Fruit fly (Drosophila melanogaster) whole organism, adult: ENCODE measurements around the gene CG3348.
A peak's percentile ranks its signal among the peaks of the same experiment; 100 is the strongest.

Experiments
- CG11617 ChIP-seq: fragments of 200-800 bp; sonication (Bioruptor generic); optimal IDR thresholded peaks from 2 replicates; lab custom pipeline; 2017; ENCODE audit warnings: mild to moderate bottlenecking, missing biosample characterization, missing genetic modification reagents, missing genetic modification characterization
- CG12768 ChIP-seq: fragments of 200-800 bp; sonication (Bioruptor generic); optimal IDR thresholded peaks from 2 replicates; lab custom pipeline; 2017; ENCODE audit warnings: missing biosample characterization, missing genetic modification characterization, mild to moderate bottlenecking, moderate library complexity, missing genetic modification reagents
- CG1620 ChIP-seq: fragments of 200-800 bp; sonication (Bioruptor generic); optimal IDR thresholded peaks from 2 replicates; lab custom pipeline; 2016; ENCODE audit warnings: missing biosample characterization, missing genetic modification characterization
- CG33017 ChIP-seq: fragments of 200-800 bp; sonication (Bioruptor generic); optimal IDR thresholded peaks from 2 replicates; lab custom pipeline; 2018; ENCODE audit warnings: missing biosample characterization, mild to moderate bottlenecking, missing genetic modification characterization, moderate library complexity
- CG5204 ChIP-seq: fragments of 200-800 bp; sonication (Bioruptor generic); optimal IDR thresholded peaks from 2 replicates; lab custom pipeline; 2016; ENCODE audit warnings: missing biosample characterization, missing genetic modification characterization
- CG7045 ChIP-seq: fragments of 200-800 bp; sonication (Bioruptor generic); optimal IDR thresholded peaks from 2 replicates; lab custom pipeline; 2017; ENCODE audit warnings: missing biosample characterization, mild to moderate bottlenecking, missing genetic modification characterization
- CG7101 ChIP-seq: fragments of 200-800 bp; sonication (Bioruptor generic); optimal IDR thresholded peaks from 2 replicates; lab custom pipeline; 2018; ENCODE audit warnings: missing biosample characterization, mild to moderate bottlenecking, missing genetic modification characterization, moderate library complexity
- Crg-1 ChIP-seq: fragments of 200-800 bp; sonication (Bioruptor generic); optimal IDR thresholded peaks from 2 replicates; lab custom pipeline; 2016; ENCODE audit warnings: missing biosample characterization, missing genetic modification characterization
- Hr96 ChIP-seq: fragments of 200-800 bp; sonication (Bioruptor generic); optimal IDR thresholded peaks from 2 replicates; lab custom pipeline; 2016; ENCODE audit warnings: missing biosample characterization, missing genetic modification characterization
- Mnt ChIP-seq: fragments of 200-800 bp; sonication (Bioruptor generic); optimal IDR thresholded peaks from 2 replicates; lab custom pipeline; 2016; ENCODE audit warnings: missing biosample characterization, mild to moderate bottlenecking, missing genetic modification characterization
- bab1 ChIP-seq: fragments of 200-800 bp; sonication (Bioruptor generic); optimal IDR thresholded peaks from 3 replicates; lab custom pipeline; 2019; ENCODE audit warnings: missing biosample characterization, mild to moderate bottlenecking, missing genetic modification characterization, moderate library complexity
- cic ChIP-seq: fragments of 200-800 bp; sonication (Bioruptor generic); optimal IDR thresholded peaks from 2 replicates; lab custom pipeline; 2017; ENCODE audit warnings: missing biosample characterization, mild to moderate bottlenecking, missing genetic modification characterization, moderate library complexity
- cnc ChIP-seq, 2 experiments: fragments of >200 bp; optimal IDR thresholded peaks; 2 replicates each; lab custom pipeline; 2017
- kay ChIP-seq: fragments of 200-800 bp; sonication (Bioruptor generic); peaks from one replicate; lab custom pipeline; 2016; ENCODE audit warnings: missing biosample characterization, missing genetic modification characterization, borderline replicate concordance
- ovo ChIP-seq: fragments of 200-800 bp; sonication (Bioruptor generic); optimal IDR thresholded peaks from 2 replicates; lab custom pipeline; 2016; ENCODE audit warnings: missing biosample characterization, missing genetic modification characterization
- pad ChIP-seq: fragments of 200-800 bp; sonication (Bioruptor generic); optimal IDR thresholded peaks from 3 replicates; lab custom pipeline; 2017; ENCODE audit warnings: missing biosample characterization, missing genetic modification characterization, mild to moderate bottlenecking, moderate library complexity, missing genetic modification reagents
- tj ChIP-seq: fragments of 200-800 bp; sonication (Bioruptor generic); optimal IDR thresholded peaks from 3 replicates; lab custom pipeline; 2017; ENCODE audit warnings: missing biosample characterization, mild to moderate bottlenecking, missing genetic modification characterization, moderate library complexity
- toe ChIP-seq: fragments of 200-800 bp; sonication (Bioruptor generic); optimal IDR thresholded peaks from 2 replicates; lab custom pipeline; 2016; ENCODE audit warnings: missing biosample characterization, missing genetic modification characterization

CG3348 gene

dm6 chr3R:27244742-27245400 lies 47.1 kb downstream of the CG3348 start, which contains the start of gene CG18766:
Gene CG18766 (minus strand): TSS chr3R:27245249.
- peak; percentile 30 for TF ChIP-seq pad (GFP tag; lab: Kevin White, UChicago)
- peak; percentile 35 for TF ChIP-seq Mnt (GFP tag; lab: Kevin White, UChicago)
- no peak for TF ChIP-seq Crg-1
- peak; percentile 60 for TF ChIP-seq cic
- no peak for TF ChIP-seq CG7101 (tag; lab: Kevin White, UChicago)
- peak; percentile 36 for TF ChIP-seq CG1620 (GFP tag; lab: Kevin White, UChicago)
- peak; percentile 31 for TF ChIP-seq Hr96
- peak; percentile 57 for TF ChIP-seq ovo (GFP tag; lab: Kevin White, UChicago)
- no peak for TF ChIP-seq kay (GFP tag; lab: Kevin White, UChicago)
- TF ChIP-seq CG12768 (GFP tag; lab: Kevin White, UChicago) = peak; percentile 30

DNA sequence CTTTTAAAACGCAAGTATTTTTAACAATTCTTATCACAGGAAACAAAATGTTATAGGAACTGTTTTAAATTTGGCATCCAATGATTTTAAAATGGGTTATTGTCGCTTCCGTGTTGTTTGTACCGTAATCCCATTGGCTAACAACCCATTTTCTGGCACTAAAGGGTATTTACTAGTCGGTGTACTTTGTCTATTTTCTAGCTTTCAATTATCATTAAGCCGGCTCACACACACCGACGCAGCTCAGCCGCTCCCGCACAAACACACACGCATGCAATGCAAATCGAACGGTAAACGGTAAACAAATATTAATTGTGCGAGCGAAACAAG lies 47.6 kb downstream of the CG3348 start:
- no peak for TF ChIP-seq CG7101 (tag; lab: Kevin White, UChicago)
- peak; percentile 18 for TF ChIP-seq pad (GFP tag; lab: Kevin White, UChicago)
- TF ChIP-seq CG12768 (GFP tag; lab: Kevin White, UChicago) = no peak
- TF ChIP-seq Crg-1 = no peak
- no peak for TF ChIP-seq CG11617 (GFP tag; lab: Kevin White, UChicago)
- no peak for TF ChIP-seq bab1 (GFP tag; lab: Kevin White, UChicago)
- TF ChIP-seq CG33017 (tag; lab: Kevin White, UChicago) = no peak
- peak; percentile 91 for TF ChIP-seq ovo (GFP tag; lab: Kevin White, UChicago)
- no peak for TF ChIP-seq CG5204
- no peak for TF ChIP-seq CG1620 (GFP tag; lab: Kevin White, UChicago)
- TF ChIP-seq cic = no peak
- no peak for TF ChIP-seq toe
- no peak for TF ChIP-seq cnc (optimal IDR thresholded peaks at IDR 0.05; lab: Kevin White, UChicago)
- no peak for TF ChIP-seq Hr96
- no peak for TF ChIP-seq CG7045 (GFP tag; lab: Kevin White, UChicago)
- no peak for TF ChIP-seq Mnt (GFP tag; lab: Kevin White, UChicago)
- TF ChIP-seq kay (GFP tag; lab: Kevin White, UChicago) = no peak
- no peak for TF ChIP-seq tj (GFP tag; lab: Kevin White, UChicago)
